Worm (Caenorhabditis elegans): ENCODE measurements around the gene ergi-1.

DNA sequence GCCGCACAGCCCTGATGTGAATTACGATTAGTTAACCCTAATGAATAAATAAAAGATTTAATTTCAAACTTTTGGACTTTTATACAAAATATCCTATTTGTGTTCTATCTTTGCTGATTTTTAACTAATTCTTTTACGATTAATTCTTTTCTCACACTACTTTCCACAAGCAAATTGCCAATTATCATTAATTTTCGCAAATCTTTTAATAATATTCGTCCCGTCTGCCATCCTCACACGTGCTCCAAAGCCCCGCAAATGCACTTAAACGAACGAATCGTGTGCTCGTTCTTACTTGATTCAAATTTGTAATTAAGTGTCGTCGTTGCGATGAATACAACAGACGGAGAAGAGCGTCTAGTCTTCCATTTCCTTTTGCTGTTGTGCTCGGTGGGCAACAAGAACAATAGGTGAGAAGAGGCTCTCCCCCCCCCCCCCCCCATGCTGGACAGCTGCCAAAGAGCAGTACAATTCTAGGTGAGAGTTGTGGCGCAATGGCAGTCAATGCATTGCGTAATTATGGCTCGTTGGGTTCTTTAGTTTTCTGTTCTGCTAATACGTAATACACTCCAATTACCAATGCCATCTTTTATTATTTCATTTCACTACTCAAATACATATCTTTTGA lies 9.6 kb upstream of the ergi-1 start:
- TF ChIP-seq nhr-76 (tag; optimal IDR thresholded peaks at IDR 0.05) (no peak), pha-4 (tag; optimal IDR thresholded peaks at IDR 0.05) (no peak), ztf-11 (tag; optimal IDR thresholded peaks at IDR 0.05) (peak; percentile 5), hlh-1 (tag; optimal IDR thresholded peaks at IDR 0.05) (peak; percentile 6), unc-62 (GFP tag; optimal IDR thresholded peaks at IDR 0.05) (no peak), lin-32 (GFP tag; optimal IDR thresholded peaks at IDR 0.05) (peak; percentile 57), blmp-1 (tag; optimal IDR thresholded peaks at IDR 0.05) (no peak), ham-2 (GFP tag; optimal IDR thresholded peaks at IDR 0.05) (no peak)
